Worm (Caenorhabditis elegans) whole organism, midembryonic: ENCODE data around the gene str-25.

Experiments
- T22C8.4 ChIP-seq: fragments of 200-800 bp; sonication (Bioruptor generic); IDR thresholded peaks from 2 replicates; pipeline ENCODE4 v1.3.6; 2022; ENCODE audit warnings: missing genetic modification characterization, missing compliant biosample characterization
- cog-1 ChIP-seq: sonication (generic microtip); optimal IDR thresholded peaks from 2 replicates; lab custom pipeline; 2016; ENCODE audit warnings: missing genetic modification characterization, missing compliant biosample characterization
- flt-1 ChIP-seq: fragments of 200-800 bp; sonication (Bioruptor generic); IDR thresholded peaks from 2 replicates; pipeline ENCODE4 v1.3.6; 2022; ENCODE audit warnings: missing genetic modification characterization, missing compliant biosample characterization
- klf-2 ChIP-seq: fragments of 200-800 bp; sonication (Bioruptor generic); conservative IDR thresholded peaks from 2 replicates; pipeline ENCODE4 v1.3.6; 2022; ENCODE audit warnings: missing genetic modification reagents, missing genetic modification characterization, missing compliant biosample characterization
- med-1 ChIP-seq: sonication (generic microtip); optimal IDR thresholded peaks from 2 replicates; lab custom pipeline; 2017; ENCODE audit warnings: missing genetic modification characterization, mild to moderate bottlenecking, missing compliant biosample characterization, antibody characterized with exemption, missing genetic modification reagents; ENCODE audit not compliant: insufficient read depth
- ref-1 ChIP-seq: fragments of 200-800 bp; sonication (Bioruptor generic); conservative IDR thresholded peaks from 2 replicates; pipeline ENCODE4 v1.3.6; 2022; ENCODE audit warnings: missing genetic modification reagents, missing genetic modification characterization, missing compliant biosample characterization
- tab-1 ChIP-seq: fragments of 200-800 bp; sonication (Bioruptor generic); IDR thresholded peaks from 2 replicates; pipeline ENCODE4 v1.3.6; 2022; ENCODE audit warnings: missing genetic modification characterization, missing compliant biosample characterization
- ztf-23 ChIP-seq: fragments of 200-800 bp; sonication (Bioruptor generic); IDR thresholded peaks from 2 replicates; pipeline ENCODE4 v1.3.6; 2022; ENCODE audit warnings: missing genetic modification reagents, missing genetic modification characterization, missing compliant biosample characterization
- ztf-29 ChIP-seq: fragments of 200-800 bp; sonication (Bioruptor generic); IDR thresholded peaks from 2 replicates; pipeline ENCODE4 v1.3.6; 2022; ENCODE audit warnings: missing genetic modification reagents, missing genetic modification characterization, missing compliant biosample characterization

DNA sequence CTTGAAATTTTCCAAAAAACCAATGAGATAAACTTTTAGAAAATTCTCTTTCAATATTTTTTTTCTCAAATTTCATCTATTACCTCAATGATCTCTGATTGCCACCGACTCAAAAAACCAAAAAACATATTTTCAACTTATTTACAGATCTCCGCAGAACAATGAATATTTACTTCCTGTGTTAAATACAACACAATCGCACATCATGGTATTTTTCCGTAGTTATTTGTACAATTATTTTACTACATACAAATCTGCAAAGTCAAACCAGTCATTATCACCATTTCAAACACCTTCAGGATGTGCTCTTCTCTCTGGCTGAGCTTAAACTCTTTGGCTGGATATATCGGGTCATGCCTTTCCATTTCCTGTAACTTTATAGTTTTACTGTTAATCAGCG is 50.5 kb downstream of the str-25 start, which contains the start of gene str-108:
- TF ChIP-seq ref-1 (GFP tag; lab: Robert Waterston, UW) (no peak), tab-1 (no peak), cog-1 (tag; lab: Kevin White, UChicago) (no peak), flt-1 (GFP tag; lab: Robert Waterston, UW) (no peak), med-1 (GFP tag; lab: Kevin White, UChicago) (no peak), ztf-29 (no peak), T22C8.4 (GFP tag; lab: Robert Waterston, UW) (no peak), ztf-23 (GFP tag; lab: Robert Waterston, UW) (no peak), klf-2 (no peak)
